ENCODE assay signal across 1 fruit fly cellular context in genomic region chrX:9047725-9048384, dm6.
TF ChIP-seq lines count a peak whose summit lies in the region.

No protein-coding gene starts in this region.

TF ChIP-seq in whole organism, embryonic, 481 proteins besides CTCF, POLR2A, EP300 and RAD21 (continued from another document and continues in another):
- TF ChIP-seq dpn (GFP tag; optimal IDR thresholded peaks at IDR 0.05; lab: Kevin White, UChicago) (peak in 1 of 2 experiments; percentile 50), CG9817 (tag; optimal IDR thresholded peaks at IDR 0.05; lab: Kevin White, UChicago) (peak; percentile 12), Jarid2 (GFP tag; optimal IDR thresholded peaks at IDR 0.05; lab: Kevin White, UChicago) (peak; percentile 22), pum (GFP tag; optimal IDR thresholded peaks at IDR 0.05; lab: Kevin White, UChicago) (peak; percentile 39), CG18619 (GFP tag; optimal IDR thresholded peaks at IDR 0.05; lab: Kevin White, UChicago) (peak; percentile 31), CG10274 (GFP tag; optimal IDR thresholded peaks at IDR 0.05; lab: Kevin White, UChicago) (no peak), CG18476 (GFP tag; optimal IDR thresholded peaks at IDR 0.05; lab: Kevin White, UChicago) (peak; percentile 39), Dip3 (GFP tag; optimal IDR thresholded peaks at IDR 0.05; lab: Kevin White, UChicago) (no peak), CG10543 (GFP tag; optimal IDR thresholded peaks at IDR 0.05; lab: Kevin White, UChicago) (no peak), tx (GFP tag; optimal IDR thresholded peaks at IDR 0.05; lab: Kevin White, UChicago) (no peak), CG17359 (tag; optimal IDR thresholded peaks at IDR 0.05; lab: Kevin White, UChicago) (peak; percentile 74), gce (GFP tag; IDR thresholded peaks at IDR 0.05; lab: Robert Waterston, UW) (no peak), C15 (GFP tag; IDR thresholded peaks at IDR 0.05; lab: Robert Waterston, UW) (no peak), gem (tag; optimal IDR thresholded peaks at IDR 0.05; lab: Kevin White, UChicago) (peak; percentile 88), pita (GFP tag; optimal IDR thresholded peaks at IDR 0.05; lab: Kevin White, UChicago) (no peak), Dbx (GFP tag; IDR thresholded peaks at IDR 0.05; lab: Robert Waterston, UW) (no peak), CG9932 (GFP tag; IDR thresholded peaks at IDR 0.05; lab: Robert Waterston, UW) (no peak), CG7372 (GFP tag; IDR thresholded peaks at IDR 0.05; lab: Robert Waterston, UW) (no peak), Bteb2 (GFP tag; optimal IDR thresholded peaks at IDR 0.05; lab: Kevin White, UChicago) (peak; percentile 11), NC2β (GFP tag; optimal IDR thresholded peaks at IDR 0.05; lab: Kevin White, UChicago) (peak; percentile 6), Hr51 (GFP tag; optimal IDR thresholded peaks at IDR 0.05; lab: Kevin White, UChicago) (peak in 1 of 2 experiments; percentile 80), MESR4 (GFP tag; optimal IDR thresholded peaks at IDR 0.05; lab: Kevin White, UChicago) (no peak), CG3838 (GFP tag; optimal IDR thresholded peaks at IDR 0.05; lab: Kevin White, UChicago) (no peak), klu (GFP tag; IDR thresholded peaks at IDR 0.05; lab: Robert Waterston, UW) (no peak), dan (GFP tag; IDR thresholded peaks at IDR 0.05; lab: Robert Waterston, UW) (no peak), CG17568 (GFP tag; optimal IDR thresholded peaks at IDR 0.05; lab: Kevin White, UChicago) (peak; percentile 19), CrebB (tag; optimal IDR thresholded peaks at IDR 0.05; lab: Kevin White, UChicago) (no peak), Tbp (GFP tag; optimal IDR thresholded peaks at IDR 0.05; lab: Kevin White, UChicago) (no peak), Atf3 (GFP tag; optimal IDR thresholded peaks at IDR 0.05; lab: Kevin White, UChicago) (no peak), gsb (GFP tag; IDR thresholded peaks at IDR 0.05; lab: Robert Waterston, UW) (no peak), CG5953 (GFP tag; IDR thresholded peaks at IDR 0.05; lab: Robert Waterston, UW) (peak; percentile 50; the same call in 1 of the 2 replicates), Eip74EF (GFP tag; optimal IDR thresholded peaks at IDR 0.05; lab: Kevin White, UChicago) (peak in 1 of 2 experiments; percentile 66), sd (tag; optimal IDR thresholded peaks at IDR 0.05; lab: Kevin White, UChicago) (no peak), trem (tag; optimal IDR thresholded peaks at IDR 0.05; lab: Kevin White, UChicago) (peak; percentile 75), Ravus (GFP tag; IDR thresholded peaks at IDR 0.05; lab: Robert Waterston, UW) (no peak), CG18262 (tag; optimal IDR thresholded peaks at IDR 0.05; lab: Kevin White, UChicago) (peak; percentile 92), ERR (GFP tag; optimal IDR thresholded peaks at IDR 0.05; lab: Kevin White, UChicago) (no peak), CG11560 (tag; IDR thresholded peaks at IDR 0.05; lab: Robert Waterston, UW) (no peak), bowl (GFP tag; IDR thresholded peaks at IDR 0.05; lab: Robert Waterston, UW) (no peak), Oaz (GFP tag; IDR thresholded peaks at IDR 0.05; lab: Robert Waterston, UW) (no peak), CG1233 (GFP tag; optimal IDR thresholded peaks at IDR 0.05; lab: Kevin White, UChicago) (peak; percentile 55), CG3995 (GFP tag; optimal IDR thresholded peaks at IDR 0.05; lab: Kevin White, UChicago) (no peak), CkIIα-i1 (GFP tag; IDR thresholded peaks at IDR 0.05; lab: Robert Waterston, UW) (no peak), CG13123 (GFP tag; optimal IDR thresholded peaks at IDR 0.05; lab: Kevin White, UChicago) (no peak), Doc3 (GFP tag; IDR thresholded peaks at IDR 0.05; lab: Robert Waterston, UW; ENCODE audit: partially characterized antibody) (no peak), sqz (GFP tag; optimal IDR thresholded peaks at IDR 0.05; lab: Kevin White, UChicago) (peak; percentile 63), cad (GFP tag; optimal IDR thresholded peaks at IDR 0.05; lab: Kevin White, UChicago) (no peak), CG6689 (GFP tag; IDR thresholded peaks at IDR 0.05; lab: Robert Waterston, UW) (peak; percentile 65), jigr1 (GFP tag; IDR thresholded peaks at IDR 0.05; lab: Robert Waterston, UW) (no peak), CG15269 (tag; optimal IDR thresholded peaks at IDR 0.05; lab: Kevin White, UChicago) (peak; percentile 66), CG8290 (GFP tag; optimal IDR thresholded peaks at IDR 0.05; lab: Kevin White, UChicago) (peak; percentile 46), CG8290 (tag; optimal IDR thresholded peaks at IDR 0.05; lab: Kevin White, UChicago) (no peak), tna (GFP tag; IDR thresholded peaks at IDR 0.05; lab: Robert Waterston, UW; ENCODE audit: partially characterized antibody) (no peak), CG43689 (GFP tag; IDR thresholded peaks at IDR 0.05; lab: Robert Waterston, UW) (no peak), CG15479 (GFP tag; optimal IDR thresholded peaks at IDR 0.05; lab: Kevin White, UChicago) (no peak), CG32767 (GFP tag; IDR thresholded peaks at IDR 0.05; lab: Robert Waterston, UW) (peak; percentile 59; the same call in 1 of the 2 replicates), bcd (GFP tag; optimal IDR thresholded peaks at IDR 0.05; lab: Kevin White, UChicago) (peak; percentile 45), CG31365 (tag; optimal IDR thresholded peaks at IDR 0.05; lab: Kevin White, UChicago) (no peak), Lim3 (GFP tag; IDR thresholded peaks at IDR 0.05; lab: Robert Waterston, UW) (no peak), cato (GFP tag; optimal IDR thresholded peaks at IDR 0.05; lab: Kevin White, UChicago; ENCODE audit: borderline replicate concordance) (no peak), phol (tag; optimal IDR thresholded peaks at IDR 0.05; lab: Kevin White, UChicago) (peak; percentile 86), gfzf (GFP tag; optimal IDR thresholded peaks at IDR 0.05; lab: Kevin White, UChicago) (no peak), z (GFP tag; IDR thresholded peaks at IDR 0.05; lab: Robert Waterston, UW) (no peak), ab (GFP tag; optimal IDR thresholded peaks at IDR 0.05; lab: Kevin White, UChicago) (no peak), GATAe (GFP tag; conservative IDR thresholded peaks at IDR 0.05; lab: Robert Waterston, UW) (no peak), BtbVII (GFP tag; optimal IDR thresholded peaks at IDR 0.05; lab: Kevin White, UChicago) (no peak), CG5245 (GFP tag; optimal IDR thresholded peaks at IDR 0.05; lab: Kevin White, UChicago) (peak; percentile 49), twi (tag; optimal IDR thresholded peaks at IDR 0.05; lab: Kevin White, UChicago) (peak; percentile 62), h (optimal IDR thresholded peaks at IDR 0.05; lab: Kevin White, UChicago) (no peak), CG3726 (GFP tag; IDR thresholded peaks at IDR 0.05; lab: Robert Waterston, UW) (no peak), Myb (GFP tag; optimal IDR thresholded peaks at IDR 0.05; lab: Kevin White, UChicago) (no peak), HLHmδ (GFP tag; optimal IDR thresholded peaks at IDR 0.05; lab: Kevin White, UChicago) (no peak), pan (optimal IDR thresholded peaks at IDR 0.05; lab: Kevin White, UChicago) (no peak), pan (GFP tag; optimal IDR thresholded peaks at IDR 0.05 in 1 of 2, IDR thresholded peaks at IDR 0.05 in 1 of 2) (peak in 1 of 2 experiments; percentile 63), inv (GFP tag; IDR thresholded peaks at IDR 0.05; lab: Robert Waterston, UW; ENCODE audit: partially characterized antibody) (no peak), CG11696 (GFP tag; IDR thresholded peaks at IDR 0.05; lab: Robert Waterston, UW) (peak; percentile 94), CG30403 (GFP tag; optimal IDR thresholded peaks at IDR 0.05; lab: Kevin White, UChicago) (peak; percentile 75), Bdp1 (GFP tag; optimal IDR thresholded peaks at IDR 0.05; lab: Kevin White, UChicago) (no peak), CG1792 (GFP tag; optimal IDR thresholded peaks at IDR 0.05; lab: Kevin White, UChicago) (no peak), CG10209 (GFP tag; optimal IDR thresholded peaks at IDR 0.05; lab: Kevin White, UChicago) (peak; percentile 26), CG6175 (GFP tag; IDR thresholded peaks at IDR 0.05; lab: Robert Waterston, UW) (no peak), sens-2 (GFP tag; IDR thresholded peaks at IDR 0.05; lab: Robert Waterston, UW) (0 out of 2 replicates have a peak, but pooled peaks have one; percentile 35), CG7745 (tag; optimal IDR thresholded peaks at IDR 0.05; lab: Kevin White, UChicago) (no peak), CG8944 (GFP tag; optimal IDR thresholded peaks at IDR 0.05; lab: Kevin White, UChicago) (no peak), HmgZ (tag; optimal IDR thresholded peaks at IDR 0.05; lab: Kevin White, UChicago) (no peak), maf-S (GFP tag; optimal IDR thresholded peaks at IDR 0.05; lab: Kevin White, UChicago) (no peak), tin (GFP tag; optimal IDR thresholded peaks at IDR 0.05; lab: Kevin White, UChicago) (peak; percentile 44), ro (GFP tag; IDR thresholded peaks at IDR 0.05; lab: Robert Waterston, UW) (no peak), sob (GFP tag; IDR thresholded peaks at IDR 0.05; lab: Robert Waterston, UW) (no peak), rib (GFP tag; IDR thresholded peaks at IDR 0.05; lab: Robert Waterston, UW) (0 out of 2 replicates have a peak, but pooled peaks have one; percentile 48), CG1602 (GFP tag; optimal IDR thresholded peaks at IDR 0.05; lab: Kevin White, UChicago) (peak; percentile 67), chinmo (GFP tag; IDR thresholded peaks at IDR 0.05; lab: Robert Waterston, UW; ENCODE audit: partially characterized antibody) (no peak), Mes4 (GFP tag; optimal IDR thresholded peaks at IDR 0.05; lab: Kevin White, UChicago) (peak; percentile 28), CG9215 (GFP tag; IDR thresholded peaks at IDR 0.05; lab: Robert Waterston, UW) (no peak), CG32532 (GFP tag; IDR thresholded peaks at IDR 0.05; lab: Robert Waterston, UW) (peak; percentile 14; the same call in 1 of the 2 replicates), dm (GFP tag; optimal IDR thresholded peaks at IDR 0.05; lab: Kevin White, UChicago) (no peak), eyg (GFP tag; optimal IDR thresholded peaks at IDR 0.05; lab: Kevin White, UChicago) (no peak), CG3847 (GFP tag; IDR thresholded peaks at IDR 0.05; lab: Robert Waterston, UW) (peak; percentile 8; the same call in 1 of the 2 replicates), wor (GFP tag; IDR thresholded peaks at IDR 0.05; lab: Robert Waterston, UW) (peak; percentile 55), fd64A (GFP tag; optimal IDR thresholded peaks at IDR 0.05; lab: Kevin White, UChicago) (no peak), Adf1 (GFP tag; IDR thresholded peaks at IDR 0.05; lab: Robert Waterston, UW) (peak; percentile 76), CG7963 (GFP tag; IDR thresholded peaks at IDR 0.05; lab: Robert Waterston, UW; ENCODE audit: partially characterized antibody) (no peak), Hr3 (GFP tag; optimal IDR thresholded peaks at IDR 0.05; lab: Kevin White, UChicago) (peak; percentile 55), Opbp (GFP tag; IDR thresholded peaks at IDR 0.05; lab: Robert Waterston, UW; ENCODE audit: partially characterized antibody) (no peak), Stat92E (GFP tag; optimal IDR thresholded peaks at IDR 0.05; lab: Kevin White, UChicago) (peak in 1 of 3 experiments; percentile 78), HLH3B (GFP tag; IDR thresholded peaks at IDR 0.05; lab: Robert Waterston, UW) (peak; percentile 55), CHES-1-like (GFP tag; optimal IDR thresholded peaks at IDR 0.05; lab: Kevin White, UChicago) (peak; percentile 1), ci (GFP tag; IDR thresholded peaks at IDR 0.05; lab: Robert Waterston, UW) (peak; percentile 48; the same call in 1 of the 3 replicates), exex (tag; optimal IDR thresholded peaks at IDR 0.05; lab: Kevin White, UChicago) (no peak), CG12299 (tag; optimal IDR thresholded peaks at IDR 0.05; lab: Kevin White, UChicago) (peak; percentile 44), Dek (tag; optimal IDR thresholded peaks at IDR 0.05; lab: Kevin White, UChicago) (peak; percentile 36), CG15696 (tag; optimal IDR thresholded peaks at IDR 0.05; lab: Kevin White, UChicago) (peak; percentile 81), row (GFP tag; IDR thresholded peaks at IDR 0.05; lab: Robert Waterston, UW) (peak; percentile 78), Xrp1 (GFP tag; IDR thresholded peaks at IDR 0.05; lab: Robert Waterston, UW) (peak; percentile 84), Taf1 (GFP tag; IDR thresholded peaks at IDR 0.05; lab: Robert Waterston, UW) (no peak), CG9609 (GFP tag; optimal IDR thresholded peaks at IDR 0.05; lab: Kevin White, UChicago) (no peak), sima (GFP tag; optimal IDR thresholded peaks at IDR 0.05; lab: Kevin White, UChicago) (no peak), dmrt99B (tag; optimal IDR thresholded peaks at IDR 0.05; lab: Kevin White, UChicago) (peak; percentile 87), nom (GFP tag; optimal IDR thresholded peaks at IDR 0.05; lab: Kevin White, UChicago) (peak; percentile 71), ATbp (GFP tag; optimal IDR thresholded peaks at IDR 0.05; lab: Kevin White, UChicago) (peak; percentile 67), CG15514 (GFP tag; optimal IDR thresholded peaks at IDR 0.05; lab: Kevin White, UChicago) (no peak), Usf (GFP tag; optimal IDR thresholded peaks at IDR 0.05; lab: Kevin White, UChicago) (no peak), Fer3 (tag; optimal IDR thresholded peaks at IDR 0.05; lab: Kevin White, UChicago) (peak; percentile 32), HLH4C (GFP tag; IDR thresholded peaks at IDR 0.05; lab: Robert Waterston, UW; ENCODE audit: partially characterized antibody) (no peak), CG5180 (GFP tag; optimal IDR thresholded peaks at IDR 0.05; lab: Kevin White, UChicago) (peak; percentile 14), lola (GFP tag; optimal IDR thresholded peaks at IDR 0.05; lab: Kevin White, UChicago) (peak in 1 of 3 experiments; percentile 89), pfk (GFP tag; optimal IDR thresholded peaks at IDR 0.05; lab: Kevin White, UChicago) (no peak), NC2α (GFP tag; optimal IDR thresholded peaks at IDR 0.05; lab: Kevin White, UChicago) (no peak), CG13894 (tag; optimal IDR thresholded peaks at IDR 0.05; lab: Kevin White, UChicago) (no peak), CG32772 (GFP tag; IDR thresholded peaks at IDR 0.05; lab: Robert Waterston, UW) (peak; percentile 47), CG11085 (GFP tag; IDR thresholded peaks at IDR 0.05; lab: Robert Waterston, UW) (no peak), sisA (GFP tag; IDR thresholded peaks at IDR 0.05; lab: Robert Waterston, UW) (peak; percentile 40; the same call in 1 of the 2 replicates), ranshi (GFP tag; IDR thresholded peaks at IDR 0.05; lab: Robert Waterston, UW) (peak; percentile 29; the same call in 1 of the 2 replicates), Six4 (GFP tag; optimal IDR thresholded peaks at IDR 0.05; lab: Kevin White, UChicago) (peak; percentile 34)
